Fruit fly (Drosophila melanogaster): Measurements from ENCODE around the gene Sec13.

dm6 chr3R:23306828-23307227, 49.2 kb upstream of the Sec13 start:
- TF ChIP-seq cnc (optimal IDR thresholded peaks at IDR 0.05) (no peak), CG14711 (tag; optimal IDR thresholded peaks at IDR 0.05) (no peak), CG12768 (GFP tag; optimal IDR thresholded peaks at IDR 0.05) (no peak), pad (GFP tag; optimal IDR thresholded peaks at IDR 0.05) (no peak), CG33017 (tag; optimal IDR thresholded peaks at IDR 0.05) (no peak), ovo (GFP tag; optimal IDR thresholded peaks at IDR 0.05) (no peak), Clk (GFP tag; optimal IDR thresholded peaks at IDR 0.05) (no peak), bab1 (GFP tag; optimal IDR thresholded peaks at IDR 0.05) (no peak), kay (GFP tag; ENCODE audit: borderline replicate concordance) (no peak), CG11617 (GFP tag; optimal IDR thresholded peaks at IDR 0.05) (no peak)

All from whole organism, adult.